Fruit fly (Drosophila melanogaster) whole organism, embryonic: Measurements from ENCODE around the gene CG11726.

Source experiments
- Blimp-1 ChIP-seq: fragments of 200-800 bp; sonication (Bioruptor generic); optimal IDR thresholded peaks from 3 replicates; lab custom pipeline; 2018; ENCODE audit warnings: missing biosample characterization, missing genetic modification characterization, mild to moderate bottlenecking, moderate library complexity, missing genetic modification reagents
- CG10654 ChIP-seq: fragments of 200-800 bp; sonication (Bioruptor generic); optimal IDR thresholded peaks from 2 replicates; lab custom pipeline; 2016; ENCODE audit warnings: missing biosample characterization, missing genetic modification characterization
- CG12219 ChIP-seq: fragments of 200-800 bp; sonication (Bioruptor generic); optimal IDR thresholded peaks from 3 replicates; lab custom pipeline; 2018; ENCODE audit warnings: missing biosample characterization, mild to moderate bottlenecking, missing genetic modification characterization
- CG13894 ChIP-seq: fragments of 200-800 bp; sonication (Bioruptor generic); optimal IDR thresholded peaks from 3 replicates; lab custom pipeline; 2018; ENCODE audit warnings: missing biosample characterization, mild to moderate bottlenecking, missing genetic modification characterization, moderate library complexity
- CG15601 ChIP-seq: fragments of 200-800 bp; sonication (Bioruptor generic); optimal IDR thresholded peaks from 3 replicates; lab custom pipeline; 2019; ENCODE audit warnings: missing biosample characterization, mild to moderate bottlenecking, missing genetic modification characterization, moderate library complexity
- CG1602 ChIP-seq: fragments of 200-800 bp; sonication (Bioruptor generic); optimal IDR thresholded peaks from 3 replicates; lab custom pipeline; 2016; ENCODE audit warnings: missing biosample characterization, missing genetic modification characterization
- CG17568 ChIP-seq: fragments of 200-800 bp; sonication (Bioruptor generic); optimal IDR thresholded peaks from 2 replicates; lab custom pipeline; 2018; ENCODE audit warnings: missing biosample characterization, mild to moderate bottlenecking, missing genetic modification characterization, moderate library complexity
- CG17612 ChIP-seq: fragments of 200-800 bp; sonication (Bioruptor generic); IDR thresholded peaks from 2 replicates; pipeline ENCODE4 v1.3.6; 2022; ENCODE audit warnings: missing biosample characterization, missing genetic modification characterization
- CG31224 ChIP-seq: fragments of 200-800 bp; sonication (Bioruptor generic); IDR thresholded peaks from 2 replicates; pipeline ENCODE4 v1.3.6; 2022; ENCODE audit warnings: missing biosample characterization, missing genetic modification characterization
- CG31365 ChIP-seq: fragments of 200-800 bp; sonication (Bioruptor generic); optimal IDR thresholded peaks from 2 replicates; lab custom pipeline; 2018; ENCODE audit warnings: missing biosample characterization, mild to moderate bottlenecking, missing genetic modification characterization
- CG3847 ChIP-seq: fragments of 200-800 bp; sonication (Bioruptor generic); IDR thresholded peaks from 2 replicates; pipeline ENCODE4 v1.3.6; 2022; ENCODE audit warnings: missing biosample characterization, missing genetic modification characterization
- CG3995 ChIP-seq: fragments of 200-800 bp; sonication (Bioruptor generic); optimal IDR thresholded peaks from 3 replicates; lab custom pipeline; 2016; ENCODE audit warnings: missing biosample characterization, missing genetic modification characterization
- CG4328 ChIP-seq: fragments of 200-800 bp; sonication (Bioruptor generic); optimal IDR thresholded peaks from 3 replicates; lab custom pipeline; 2017; ENCODE audit warnings: missing biosample characterization, missing genetic modification reagents, missing genetic modification characterization
- CG6175 ChIP-seq: fragments of 200-800 bp; sonication (Bioruptor generic); IDR thresholded peaks from 3 replicates; pipeline ENCODE4 v1.3.6; 2022; ENCODE audit warnings: missing biosample characterization, missing genetic modification characterization
- CG6272 ChIP-seq: fragments of 200-800 bp; sonication (Bioruptor generic); IDR thresholded peaks from 2 replicates; pipeline ENCODE4 v1.3.6; 2022; ENCODE audit warnings: missing biosample characterization, missing genetic modification characterization
- CG7745 ChIP-seq: fragments of 200-800 bp; sonication (Bioruptor generic); optimal IDR thresholded peaks from 2 replicates; lab custom pipeline; 2018; ENCODE audit warnings: missing biosample characterization, mild to moderate bottlenecking, missing genetic modification characterization, moderate library complexity
- CG7928 ChIP-seq: fragments of 200-800 bp; sonication (Bioruptor generic); optimal IDR thresholded peaks from 2 replicates; lab custom pipeline; 2017; ENCODE audit warnings: missing biosample characterization, mild to moderate bottlenecking, missing genetic modification characterization
- CG8290 ChIP-seq, 3 experiments: fragments of 200-800 bp; sonication (Bioruptor generic); optimal IDR thresholded peaks; 2 replicates each; lab custom pipeline; 2016 to 2019; ENCODE audit warnings: missing biosample characterization in 3 of 3, missing genetic modification characterization in 3 of 3, mild to moderate bottlenecking in 2 of 3, moderate library complexity in 1 of 3
- CG8478 ChIP-seq: fragments of >200 bp; optimal IDR thresholded peaks from 2 replicates; lab custom pipeline; 2018
- CG8765 ChIP-seq: fragments of 200-800 bp; sonication (Bioruptor generic); IDR thresholded peaks from 2 replicates; pipeline ENCODE4 v1.3.6; 2022; ENCODE audit warnings: missing biosample characterization, missing genetic modification characterization
- Camta ChIP-seq: fragments of 200-800 bp; sonication (Bioruptor generic); optimal IDR thresholded peaks from 2 replicates; lab custom pipeline; 2016; ENCODE audit warnings: missing biosample characterization, missing genetic modification characterization
- CoRest ChIP-seq: fragments of 200-800 bp; sonication (Bioruptor generic); optimal IDR thresholded peaks from 3 replicates; lab custom pipeline; 2018; ENCODE audit warnings: missing biosample characterization, mild to moderate bottlenecking, missing genetic modification characterization, moderate library complexity
- ERR ChIP-seq: fragments of 200-800 bp; sonication (Bioruptor generic); optimal IDR thresholded peaks from 2 replicates; lab custom pipeline; 2016; ENCODE audit warnings: missing biosample characterization, missing genetic modification characterization
- GATAe ChIP-seq: fragments of 200-800 bp; sonication (Bioruptor generic); conservative IDR thresholded peaks from 2 replicates; pipeline ENCODE4 v1.3.6; 2022; ENCODE audit warnings: missing biosample characterization, missing genetic modification characterization
- Gug ChIP-seq: fragments of 200-800 bp; sonication (Bioruptor generic); IDR thresholded peaks from 4 replicates; pipeline ENCODE4 v1.3.6; 2022; ENCODE audit warnings: missing biosample characterization, missing genetic modification characterization
- HLH3B ChIP-seq: fragments of 200-800 bp; sonication (Bioruptor generic); IDR thresholded peaks from 2 replicates; pipeline ENCODE4 v1.3.6; 2022; ENCODE audit warnings: missing biosample characterization, missing genetic modification characterization
- HLH4C ChIP-seq: fragments of 200-800 bp; sonication (Bioruptor generic); IDR thresholded peaks from 3 replicates; pipeline ENCODE4 v1.3.6; 2022; ENCODE audit warnings: missing biosample characterization, missing genetic modification characterization; ENCODE audit not compliant: partially characterized antibody
- Myb ChIP-seq: fragments of 200-800 bp; sonication (Bioruptor generic); optimal IDR thresholded peaks from 2 replicates; lab custom pipeline; 2016; ENCODE audit warnings: missing biosample characterization, missing genetic modification characterization
- Nf-YA ChIP-seq: fragments of 200-800 bp; sonication (Bioruptor generic); IDR thresholded peaks from 2 replicates; pipeline ENCODE4 v1.3.6; 2022; ENCODE audit warnings: missing biosample characterization, missing genetic modification characterization
- NfI ChIP-seq: fragments of 200-800 bp; sonication (Bioruptor generic); optimal IDR thresholded peaks from 3 replicates; lab custom pipeline; 2018; ENCODE audit warnings: missing biosample characterization, mild to moderate bottlenecking, missing genetic modification characterization, moderate library complexity
- Sin3A ChIP-seq: fragments of >200 bp; optimal IDR thresholded peaks from 2 replicates; lab custom pipeline; 2018
- Xbp1 ChIP-seq: fragments of 200-800 bp; sonication (Bioruptor generic); optimal IDR thresholded peaks from 3 replicates; lab custom pipeline; 2016; ENCODE audit warnings: missing biosample characterization, mild to moderate bottlenecking, missing genetic modification characterization
- Xrp1 ChIP-seq: fragments of 200-800 bp; sonication (Bioruptor generic); IDR thresholded peaks from 2 replicates; pipeline ENCODE4 v1.3.6; 2022; ENCODE audit warnings: missing biosample characterization, missing genetic modification characterization
- bsh ChIP-seq, 2 experiments: fragments of 200-800 bp; sonication (Bioruptor generic); optimal IDR thresholded peaks; 2 replicates each; lab custom pipeline; 2017 to 2018; ENCODE audit warnings: mild to moderate bottlenecking in 2 of 2, missing biosample characterization in 2 of 2, missing genetic modification characterization in 2 of 2, moderate library complexity in 1 of 2
- dati ChIP-seq: fragments of 200-800 bp; sonication (Bioruptor generic); IDR thresholded peaks from 2 replicates; pipeline ENCODE4 v1.3.6; 2022; ENCODE audit warnings: missing biosample characterization, missing genetic modification characterization
- dpn ChIP-seq, 2 experiments: fragments of 200-800 bp; sonication (Bioruptor generic); optimal IDR thresholded peaks; 3 replicates each; lab custom pipeline; 2016; ENCODE audit warnings: missing biosample characterization in 2 of 2, missing genetic modification characterization in 2 of 2
- ftz-f1 ChIP-seq: fragments of 200-800 bp; sonication (Bioruptor generic); optimal IDR thresholded peaks from 2 replicates; lab custom pipeline; 2016; ENCODE audit warnings: missing biosample characterization, missing genetic modification characterization
- gt ChIP-seq: fragments of 200-800 bp; sonication (Bioruptor generic); IDR thresholded peaks from 2 replicates; pipeline ENCODE4 v1.3.6; 2022; ENCODE audit warnings: missing biosample characterization, missing genetic modification characterization
- nerfin-1 ChIP-seq: fragments of 200-800 bp; sonication (Bioruptor generic); optimal IDR thresholded peaks from 3 replicates; lab custom pipeline; 2019; ENCODE audit warnings: missing biosample characterization, mild to moderate bottlenecking, missing genetic modification characterization, moderate library complexity
- nerfin-2 ChIP-seq: fragments of 200-800 bp; sonication (Bioruptor generic); IDR thresholded peaks from 2 replicates; pipeline ENCODE4 v1.3.6; 2022; ENCODE audit warnings: missing biosample characterization, missing genetic modification characterization; ENCODE audit not compliant: partially characterized antibody
- sens-2 ChIP-seq: fragments of 200-800 bp; sonication (Bioruptor generic); IDR thresholded peaks from 2 replicates; pipeline ENCODE4 v1.3.6; 2022; ENCODE audit warnings: missing biosample characterization, missing genetic modification characterization
- sim ChIP-seq: fragments of 200-800 bp; sonication (Bioruptor generic); IDR thresholded peaks from 2 replicates; pipeline ENCODE4 v1.3.6; 2022; ENCODE audit warnings: missing biosample characterization, missing genetic modification characterization
- slbo ChIP-seq: fragments of 200-800 bp; sonication (Bioruptor generic); IDR thresholded peaks from 2 replicates; pipeline ENCODE4 v1.3.6; 2022; ENCODE audit warnings: missing biosample characterization, missing genetic modification characterization
- sob ChIP-seq: fragments of 200-800 bp; sonication (Bioruptor generic); IDR thresholded peaks from 2 replicates; pipeline ENCODE4 v1.3.6; 2022; ENCODE audit warnings: missing biosample characterization, missing genetic modification characterization
- sr ChIP-seq: fragments of 200-800 bp; sonication (Bioruptor generic); IDR thresholded peaks from 3 replicates; pipeline ENCODE4 v1.3.6; 2022; ENCODE audit warnings: missing biosample characterization, missing genetic modification characterization
- tap ChIP-seq: fragments of 200-800 bp; optimal IDR thresholded peaks from 3 replicates; lab custom pipeline; 2019; ENCODE audit warnings: missing biosample characterization, mild to moderate bottlenecking, missing genetic modification characterization, moderate library complexity
- wdn ChIP-seq: fragments of 200-800 bp; sonication (Bioruptor generic); IDR thresholded peaks from 2 replicates; pipeline ENCODE4 v1.3.6; 2022; ENCODE audit warnings: missing biosample characterization, missing genetic modification characterization
- zen ChIP-seq: fragments of 200-800 bp; sonication (Bioruptor generic); optimal IDR thresholded peaks from 3 replicates; lab custom pipeline; 2018; ENCODE audit warnings: missing biosample characterization, mild to moderate bottlenecking, missing genetic modification characterization, moderate library complexity
- zfh2 ChIP-seq: fragments of 200-800 bp; sonication (Bioruptor generic); optimal IDR thresholded peaks from 2 replicates; lab custom pipeline; 2016; ENCODE audit warnings: missing biosample characterization, missing genetic modification characterization

Gene CG11726

DNA sequence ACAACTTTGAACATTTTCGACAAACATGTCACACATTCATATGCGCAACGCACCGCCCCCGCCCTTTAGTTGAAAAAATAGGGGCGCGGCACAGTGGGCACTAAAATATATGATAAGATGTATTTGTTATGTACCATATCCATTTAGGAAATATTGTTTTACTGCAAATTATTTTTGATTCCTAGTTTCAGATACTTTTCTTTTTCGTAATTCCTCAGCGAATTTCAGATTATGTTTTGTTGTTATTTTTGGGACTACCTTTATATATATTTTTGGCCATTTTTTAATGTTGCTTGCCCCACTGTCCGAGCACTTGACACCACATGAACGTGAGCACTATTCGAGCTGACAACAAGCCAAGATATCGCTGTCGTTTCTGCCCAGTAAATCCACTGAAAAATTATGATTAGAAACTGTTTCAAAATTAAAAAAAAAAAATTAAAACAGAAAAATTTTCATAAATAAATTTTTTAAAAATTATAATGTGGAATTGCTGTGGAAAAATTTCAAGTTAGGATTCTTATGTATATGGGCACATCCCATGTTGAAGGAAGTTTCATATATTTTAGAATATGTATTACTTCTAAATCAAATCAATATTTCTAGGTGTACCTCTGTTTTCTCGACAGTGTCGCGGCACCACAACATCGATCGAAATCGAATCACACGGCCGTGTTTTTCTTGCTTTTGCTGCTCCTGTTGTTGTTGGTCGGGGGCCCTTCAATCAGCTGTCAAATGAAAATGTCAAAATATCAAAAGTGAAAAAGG, 23.0 kb downstream of the CG11726 start (continued):
- TF ChIP-seq CG31224 (GFP tag; lab: Robert Waterston, UW) (peak; percentile 61), Sin3A (lab: Kevin White, UChicago) (no peak), Camta (GFP tag; lab: Kevin White, UChicago) (peak; percentile 65), bsh (GFP tag; optimal IDR thresholded peaks at IDR 0.05; lab: Kevin White, UChicago) (peak in 1 of 2 experiments; percentile 93), CG3995 (GFP tag; lab: Kevin White, UChicago) (no peak), CG6272 (GFP tag; lab: Robert Waterston, UW) (peak; percentile 70), CG3847 (GFP tag; lab: Robert Waterston, UW) (peak; percentile 85), tap (tag; lab: Kevin White, UChicago) (peak; percentile 95), CG31365 (tag; lab: Kevin White, UChicago) (peak; percentile 35), dati (GFP tag; lab: Robert Waterston, UW) (peak; percentile 60; the same call in 1 of the 2 replicates), Xbp1 (GFP tag; lab: Kevin White, UChicago) (peak; percentile 77), Gug (peak; percentile 71), ERR (peak; percentile 38), Nf-YA (GFP tag; lab: Robert Waterston, UW) (peak; percentile 83), CG4328 (GFP tag; lab: Kevin White, UChicago) (peak; percentile 66), CG12219 (GFP tag; lab: Kevin White, UChicago) (peak; percentile 60), NfI (GFP tag; lab: Kevin White, UChicago) (peak; percentile 69), zen (tag; lab: Kevin White, UChicago) (peak; percentile 83), slbo (GFP tag; lab: Robert Waterston, UW) (peak; percentile 79), zfh2 (GFP tag; lab: Kevin White, UChicago) (no peak), CG10654 (peak; percentile 85), CoRest (tag; lab: Kevin White, UChicago) (peak; percentile 94), nerfin-1 (tag; lab: Kevin White, UChicago) (peak; percentile 88), CG8765 (GFP tag; lab: Robert Waterston, UW) (peak; percentile 82), ftz-f1 (GFP tag; lab: Kevin White, UChicago) (no peak), wdn (GFP tag; lab: Robert Waterston, UW) (0 out of 2 replicates have a peak, but pooled peaks have one; percentile 14), CG17568 (peak; percentile 65), GATAe (GFP tag; lab: Robert Waterston, UW) (peak; percentile 36; the same call in 1 of the 2 replicates), nerfin-2 (GFP tag; lab: Robert Waterston, UW) (peak; percentile 20; the same call in 1 of the 2 replicates), Myb (no peak), CG13894 (tag; lab: Kevin White, UChicago) (peak; percentile 12), Blimp-1 (GFP tag; lab: Kevin White, UChicago) (peak; percentile 89), sim (GFP tag; lab: Robert Waterston, UW) (peak; percentile 73; the same call in 1 of the 2 replicates), CG7928 (GFP tag; lab: Kevin White, UChicago) (peak; percentile 53), CG6175 (GFP tag; lab: Robert Waterston, UW) (peak; percentile 68), CG1602 (GFP tag; lab: Kevin White, UChicago) (peak; percentile 82), CG8290 (GFP tag; optimal IDR thresholded peaks at IDR 0.05; lab: Kevin White, UChicago) (no peak), CG8290 (tag; optimal IDR thresholded peaks at IDR 0.05; lab: Kevin White, UChicago) (no peak), CG7745 (tag; lab: Kevin White, UChicago) (peak; percentile 3), HLH3B (GFP tag; lab: Robert Waterston, UW) (peak; percentile 86), CG17612 (GFP tag; lab: Robert Waterston, UW) (peak; percentile 64; the same call in 1 of the 2 replicates), dpn (GFP tag; optimal IDR thresholded peaks at IDR 0.05; lab: Kevin White, UChicago) (peak; percentile 48 to 59), sob (GFP tag; lab: Robert Waterston, UW) (peak; percentile 90), HLH4C (peak; percentile 34; the same call in 1 of the 3 replicates), sens-2 (GFP tag; lab: Robert Waterston, UW) (peak; percentile 70), CG15601 (peak; percentile 89), gt (GFP tag; lab: Robert Waterston, UW) (peak; percentile 44), sr (no peak; the same call in 2 of the 3 replicates), CG8478 (lab: Kevin White, UChicago) (no peak), Xrp1 (GFP tag; lab: Robert Waterston, UW) (peak; percentile 94)
